Fruit fly (Drosophila melanogaster) whole organism, pupa: ENCODE results near the gene CG31898.

ENCODE experiments used
- CG10348 ChIP-seq: fragments of 200-800 bp; sonication (Bioruptor generic); IDR thresholded peaks from 2 replicates; pipeline ENCODE4 v1.3.6; 2022; ENCODE audit warnings: missing biosample characterization, missing genetic modification characterization
- CG12605 ChIP-seq: fragments of 200-800 bp; sonication (Bioruptor generic); IDR thresholded peaks from 2 replicates; pipeline ENCODE4 v1.3.6; 2022; ENCODE audit warnings: missing biosample characterization, missing genetic modification characterization
- CG13204 ChIP-seq: fragments of 200-800 bp; sonication (Bioruptor generic); optimal IDR thresholded peaks from 2 replicates; lab custom pipeline; 2018; ENCODE audit warnings: missing biosample characterization, mild to moderate bottlenecking, missing genetic modification characterization, moderate library complexity
- CG14655 ChIP-seq: fragments of 200-800 bp; sonication (Bioruptor generic); optimal IDR thresholded peaks from 3 replicates; lab custom pipeline; 2017; ENCODE audit warnings: mild to moderate bottlenecking, missing biosample characterization, missing genetic modification reagents, missing genetic modification characterization
- CG15710 ChIP-seq: fragments of 200-800 bp; sonication (Bioruptor generic); optimal IDR thresholded peaks from 2 replicates; lab custom pipeline; 2018; ENCODE audit warnings: missing biosample characterization, mild to moderate bottlenecking, missing genetic modification characterization, moderate library complexity
- CG17806 ChIP-seq: fragments of 200-800 bp; sonication (Bioruptor generic); optimal IDR thresholded peaks from 2 replicates; lab custom pipeline; 2018; ENCODE audit warnings: missing biosample characterization, mild to moderate bottlenecking, missing genetic modification characterization, moderate library complexity
- CG32121 ChIP-seq: fragments of 200-800 bp; sonication (Bioruptor generic); IDR thresholded peaks from 2 replicates; pipeline ENCODE4 v1.3.6; 2022; ENCODE audit warnings: missing biosample characterization, missing genetic modification characterization
- CG34367 ChIP-seq: fragments of 200-800 bp; sonication (Bioruptor generic); optimal IDR thresholded peaks from 2 replicates; lab custom pipeline; 2018; ENCODE audit warnings: missing biosample characterization, mild to moderate bottlenecking, missing genetic modification characterization
- CG4496 ChIP-seq: fragments of 200-800 bp; sonication (Bioruptor generic); IDR thresholded peaks from 3 replicates; pipeline ENCODE4 v1.3.6; 2022; ENCODE audit warnings: missing biosample characterization, missing genetic modification characterization
- CG8159 ChIP-seq: fragments of 200-800 bp; sonication (Bioruptor generic); optimal IDR thresholded peaks from 3 replicates; lab custom pipeline; 2018; ENCODE audit warnings: missing biosample characterization, mild to moderate bottlenecking, missing genetic modification characterization, moderate library complexity
- CG8301 ChIP-seq: fragments of 200-800 bp; sonication (Bioruptor generic); optimal IDR thresholded peaks from 2 replicates; lab custom pipeline; 2018; ENCODE audit warnings: missing biosample characterization, mild to moderate bottlenecking, missing genetic modification characterization
- CG9948 ChIP-seq: fragments of 200-800 bp; sonication (Bioruptor generic); optimal IDR thresholded peaks from 2 replicates; lab custom pipeline; 2018; ENCODE audit warnings: missing biosample characterization, mild to moderate bottlenecking, missing genetic modification characterization, moderate library complexity
- D1 ChIP-seq: fragments of 200-800 bp; sonication (Bioruptor generic); optimal IDR thresholded peaks from 2 replicates; lab custom pipeline; 2018; ENCODE audit warnings: missing biosample characterization, mild to moderate bottlenecking, missing genetic modification characterization, moderate library complexity
- EcR ChIP-seq: fragments of 200-800 bp; sonication (Bioruptor generic); optimal IDR thresholded peaks from 3 replicates; lab custom pipeline; 2019; ENCODE audit warnings: missing biosample characterization, missing genetic modification characterization, mild to moderate bottlenecking, moderate library complexity, missing genetic modification reagents
- Ets98B ChIP-seq: fragments of 200-800 bp; sonication (Bioruptor generic); IDR thresholded peaks from 2 replicates; pipeline ENCODE4 v1.3.6; 2022; ENCODE audit warnings: missing biosample characterization, missing genetic modification characterization
- Pif1A ChIP-seq: fragments of 200-800 bp; sonication (Bioruptor generic); optimal IDR thresholded peaks from 3 replicates; lab custom pipeline; 2016; ENCODE audit warnings: missing biosample characterization, missing genetic modification characterization
- Pif1B ChIP-seq: fragments of 200-800 bp; sonication (Bioruptor generic); optimal IDR thresholded peaks from 3 replicates; lab custom pipeline; 2016; ENCODE audit warnings: missing biosample characterization, missing genetic modification characterization
- Snoo ChIP-seq: fragments of 200-800 bp; sonication (Bioruptor generic); optimal IDR thresholded peaks from 3 replicates; lab custom pipeline; 2017; ENCODE audit warnings: missing biosample characterization, mild to moderate bottlenecking, missing genetic modification characterization, inconsistent platforms
- fd96Ca ChIP-seq: fragments of 200-800 bp; sonication (Bioruptor generic); IDR thresholded peaks from 3 replicates; pipeline ENCODE4 v1.3.6; 2022; ENCODE audit warnings: missing biosample characterization, missing genetic modification characterization
- gl ChIP-seq: fragments of 200-800 bp; sonication (Bioruptor generic); optimal IDR thresholded peaks from 2 replicates; lab custom pipeline; 2018; ENCODE audit warnings: missing biosample characterization, mild to moderate bottlenecking, missing genetic modification characterization
- rn ChIP-seq: fragments of 200-800 bp; sonication (Bioruptor generic); IDR thresholded peaks from 2 replicates; pipeline ENCODE4 v1.3.6; 2022; ENCODE audit warnings: missing biosample characterization, missing genetic modification characterization

Gene CG31898

dm6 chr2L:8392298-8392697 is 7.9 kb upstream of the CG31898 start, which contains the start of gene CG42820:
Gene CG42820, minus strand, starts transcription at chr2L:8392398.
- TF ChIP-seq CG4496 (GFP tag; lab: Robert Waterston, UW) (no peak), CG15710 (tag; lab: Kevin White, UChicago) (no peak), CG34367 (tag; lab: Kevin White, UChicago) (no peak), EcR (no peak), CG12605 (GFP tag; lab: Robert Waterston, UW) (no peak), D1 (tag; lab: Kevin White, UChicago) (no peak), CG32121 (no peak), CG13204 (no peak), CG8159 (tag; lab: Kevin White, UChicago) (no peak), CG17806 (no peak)

dm6 chr2L:8393122-8393521 is 7.1 kb upstream of the CG31898 start, which contains the start of gene Acp29AB:
Gene Acp29AB, minus strand, starts transcription at chr2L:8393222.
- TF ChIP-seq Ets98B (GFP tag; lab: Robert Waterston, UW), result no peak
- no peak for TF ChIP-seq CG8159 (tag; lab: Kevin White, UChicago)
- TF ChIP-seq CG8301 (tag; lab: Kevin White, UChicago), result no peak
- no peak for TF ChIP-seq CG12605 (GFP tag; lab: Robert Waterston, UW)
- no peak for TF ChIP-seq CG34367 (tag; lab: Kevin White, UChicago)
- TF ChIP-seq gl, result no peak
- no peak for TF ChIP-seq fd96Ca (GFP tag; lab: Robert Waterston, UW)
- no peak for TF ChIP-seq Pif1A (GFP tag; lab: Kevin White, UChicago)
- TF ChIP-seq CG9948, result no peak
- TF ChIP-seq CG13204, result no peak
- TF ChIP-seq CG10348 (GFP tag; lab: Robert Waterston, UW), result no peak
- no peak for TF ChIP-seq CG14655 (GFP tag; lab: Kevin White, UChicago)
- no peak for TF ChIP-seq D1 (tag; lab: Kevin White, UChicago)
- TF ChIP-seq CG15710 (tag; lab: Kevin White, UChicago), result no peak
- TF ChIP-seq CG4496 (GFP tag; lab: Robert Waterston, UW), result no peak

- TF ChIP-seq CG8301 (tag; lab: Kevin White, UChicago) (no peak), CG17806 (no peak), Pif1A (GFP tag; lab: Kevin White, UChicago) (no peak), gl (no peak), fd96Ca (GFP tag; lab: Robert Waterston, UW) (no peak), CG13204 (no peak), CG12605 (GFP tag; lab: Robert Waterston, UW) (no peak), Pif1B (GFP tag; lab: Kevin White, UChicago) (no peak), CG10348 (GFP tag; lab: Robert Waterston, UW) (no peak), EcR (no peak), CG8159 (tag; lab: Kevin White, UChicago) (no peak), rn (no peak), CG32121 (no peak), CG15710 (tag; lab: Kevin White, UChicago) (no peak), CG14655 (GFP tag; lab: Kevin White, UChicago) (no peak), D1 (tag; lab: Kevin White, UChicago) (no peak), Snoo (tag; lab: Kevin White, UChicago) (no peak)
- TF ChIP-seq, all 21 proteins: peak for 0
Measured at dm6 chr2L:8394180-8394579, 6.0 kb upstream of the CG31898 start, which contains the start of gene lectin-29Ca. Gene lectin-29Ca, minus strand, starts transcription at chr2L:8394280.

- no peak for TF ChIP-seq CG34367 (tag; lab: Kevin White, UChicago)
- no peak for TF ChIP-seq Snoo (tag; lab: Kevin White, UChicago)
- no peak for TF ChIP-seq CG9948
- no peak for TF ChIP-seq Pif1A (GFP tag; lab: Kevin White, UChicago)
- no peak for TF ChIP-seq CG32121
- TF ChIP-seq CG10348 (GFP tag; lab: Robert Waterston, UW), result no peak
- no peak for TF ChIP-seq CG17806
- TF ChIP-seq D1 (tag; lab: Kevin White, UChicago), result no peak
- no peak for TF ChIP-seq CG15710 (tag; lab: Kevin White, UChicago)
- TF ChIP-seq Ets98B (GFP tag; lab: Robert Waterston, UW), result no peak
- no peak for TF ChIP-seq fd96Ca (GFP tag; lab: Robert Waterston, UW)
- TF ChIP-seq CG4496 (GFP tag; lab: Robert Waterston, UW), result no peak
- TF ChIP-seq CG14655 (GFP tag; lab: Kevin White, UChicago), result no peak
- TF ChIP-seq CG12605 (GFP tag; lab: Robert Waterston, UW), result no peak
Measured at dm6 chr2L:8394840-8395239, 5.4 kb upstream of the CG31898 start, which contains the start of gene Peritrophin-15b. Gene Peritrophin-15b, minus strand, starts transcription at chr2L:8394940.

dm6 chr2L:8395996-8396699 is 4.1 kb upstream of the CG31898 start, which contains the start of the genes Peritrophin-15a and CG13385:
Gene Peritrophin-15a, minus strand, starts transcription at chr2L:8396096.
Gene CG13385, plus strand, starts transcription at chr2L:8396649.
- TF ChIP-seq CG32121 (no peak), CG10348 (GFP tag; lab: Robert Waterston, UW) (no peak), CG9948 (no peak)

- TF ChIP-seq fd96Ca (GFP tag; lab: Robert Waterston, UW) (no peak), CG8301 (tag; lab: Kevin White, UChicago) (no peak), CG32121 (no peak), EcR (no peak), D1 (tag; lab: Kevin White, UChicago) (no peak)
Measured at dm6 chr2L:8398721-8399120, 1.5 kb upstream of the CG31898 start, which contains the start of gene CG13386. Gene CG13386, plus strand, starts transcription at chr2L:8399021.
